Worm (Caenorhabditis elegans): ENCODE measurements around the gene subs-4.

Gene subs-4

DNA sequence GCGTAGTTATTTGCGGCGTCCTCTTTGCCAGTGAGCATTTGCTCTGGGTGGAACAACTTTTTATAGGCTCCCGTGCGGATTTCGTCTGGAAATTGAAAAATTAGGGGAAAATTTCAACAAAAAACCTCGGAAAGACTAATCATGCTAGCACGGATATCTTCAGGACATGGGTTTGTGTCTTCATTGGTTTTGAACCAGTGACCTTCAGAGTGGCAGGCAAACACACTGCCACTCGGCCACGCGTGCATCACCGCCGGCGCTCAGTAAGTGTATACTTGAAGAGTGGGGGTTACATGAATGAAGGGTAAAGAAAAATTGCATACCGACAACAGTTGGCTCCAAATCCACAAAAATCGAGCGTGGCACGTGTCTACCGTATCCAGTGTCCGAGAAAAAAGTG, 10.8 kb upstream of the subs-4 start (continued):
- no peak for TF ChIP-seq php-3 (GFP tag; IDR thresholded peaks at IDR 0.05)
- TF ChIP-seq madf-9 (GFP tag; conservative IDR thresholded peaks at IDR 0.05): peak; percentile 64; the same call in 1 of the 2 replicates
- peak; percentile 59 for TF ChIP-seq lir-3 (tag; optimal IDR thresholded peaks at IDR 0.05)
- TF ChIP-seq ceh-32 (tag; optimal IDR thresholded peaks at IDR 0.05; ENCODE audit: poor library complexity): no peak
- TF ChIP-seq F44E2.7 (GFP tag; IDR thresholded peaks at IDR 0.05): peak; percentile 82; the same call in 1 of the 2 replicates
- no peak for TF ChIP-seq hlh-30 (tag; optimal IDR thresholded peaks at IDR 0.05; ENCODE audit: insufficient read depth)
- TF ChIP-seq nhr-25 (tag; optimal IDR thresholded peaks at IDR 0.05; ENCODE audit: borderline replicate concordance, insufficient read depth): no peak
- no peak for TF ChIP-seq zip-2 (tag; optimal IDR thresholded peaks at IDR 0.05)
- peak; percentile 66; the same call in 1 of the 2 replicates for TF ChIP-seq ceh-44 (GFP tag; IDR thresholded peaks at IDR 0.05)
- TF ChIP-seq fos-1 (tag; optimal IDR thresholded peaks at IDR 0.05): no peak
- TF ChIP-seq fkh-10 (GFP tag; optimal IDR thresholded peaks at IDR 0.05): no peak
- peak; percentile 67; the same call in 1 of the 2 replicates for TF ChIP-seq ceh-20 (GFP tag; IDR thresholded peaks at IDR 0.05)
- TF ChIP-seq hlh-11 (tag; optimal IDR thresholded peaks at IDR 0.05): peak; percentile 59
- no peak for TF ChIP-seq ces-1 (GFP tag; optimal IDR thresholded peaks at IDR 0.05)
- TF ChIP-seq dmd-8 (GFP tag; IDR thresholded peaks at IDR 0.05): peak; percentile 88
- no peak for TF ChIP-seq F10B5.3 (tag; optimal IDR thresholded peaks at IDR 0.05)
- TF ChIP-seq nhr-237 (tag; optimal IDR thresholded peaks at IDR 0.05): no peak
- TF ChIP-seq nhr-111 (GFP tag; optimal IDR thresholded peaks at IDR 0.05): peak; percentile 79
- TF ChIP-seq tra-1 (GFP tag; IDR thresholded peaks at IDR 0.05): 0 out of 2 replicates have a peak, but pooled peaks have one; percentile 64
- TF ChIP-seq ceh-82 (tag; optimal IDR thresholded peaks at IDR 0.05): no peak
- TF ChIP-seq lin-38 (GFP tag; IDR thresholded peaks at IDR 0.05): peak; percentile 79
- peak; percentile 79 for TF ChIP-seq mxl-3 (GFP tag; optimal IDR thresholded peaks at IDR 0.05)
- TF ChIP-seq dve-1 (tag; optimal IDR thresholded peaks at IDR 0.05; ENCODE audit: insufficient read depth): peak; percentile 61
- no peak for TF ChIP-seq zag-1 (tag; optimal IDR thresholded peaks at IDR 0.05)
- TF ChIP-seq sdz-12 (GFP tag; optimal IDR thresholded peaks at IDR 0.05): peak; percentile 43
- TF ChIP-seq lin-39 (tag; optimal IDR thresholded peaks at IDR 0.05): no peak
- peak; percentile 35 for TF ChIP-seq F37D6.2 (tag; optimal IDR thresholded peaks at IDR 0.05)
- no peak for TF ChIP-seq mdl-1 (tag; optimal IDR thresholded peaks at IDR 0.05)
- TF ChIP-seq lin-29 (GFP tag; IDR thresholded peaks at IDR 0.05): 0 out of 2 replicates have a peak, but pooled peaks have one; percentile 31
- peak; percentile 83 for TF ChIP-seq F26F4.8 (GFP tag; conservative IDR thresholded peaks at IDR 0.05)
- TF ChIP-seq hmg-1.1 (GFP tag; IDR thresholded peaks at IDR 0.05): peak; percentile 89
- TF ChIP-seq madf-5 (GFP tag; IDR thresholded peaks at IDR 0.05): peak in 1 of 2 experiments; percentile 54; a peak in 1 of 4 replicates
- peak; percentile 45 for TF ChIP-seq spr-3 (GFP tag; optimal IDR thresholded peaks at IDR 0.05)
- TF ChIP-seq nhr-77 (tag; optimal IDR thresholded peaks at IDR 0.05): no peak
- TF ChIP-seq vab-7 (GFP tag; IDR thresholded peaks at IDR 0.05): peak; percentile 74
- TF ChIP-seq ZK546.5 (tag; optimal IDR thresholded peaks at IDR 0.05): no peak
- peak; percentile 19 for TF ChIP-seq spr-1 (tag; optimal IDR thresholded peaks at IDR 0.05)
- TF ChIP-seq lim-7 (GFP tag; IDR thresholded peaks at IDR 0.05): peak; percentile 94
- no peak for TF ChIP-seq nhr-28 (tag; optimal IDR thresholded peaks at IDR 0.05)
- TF ChIP-seq ceh-28 (tag; optimal IDR thresholded peaks at IDR 0.05): no peak
- peak; percentile 70 for TF ChIP-seq rbr-2 (tag; optimal IDR thresholded peaks at IDR 0.05)
- peak; percentile 64; the same call in 1 of the 2 replicates for TF ChIP-seq zfp-3 (GFP tag; conservative IDR thresholded peaks at IDR 0.05)
- peak; percentile 84 for TF ChIP-seq gei-8 (GFP tag; optimal IDR thresholded peaks at IDR 0.05)
- peak; percentile 81; the same call in 1 of the 2 replicates for TF ChIP-seq mxl-2 (GFP tag; conservative IDR thresholded peaks at IDR 0.05)
- no peak for TF ChIP-seq ztf-11 (tag; optimal IDR thresholded peaks at IDR 0.05)
- TF ChIP-seq egl-27 (tag; optimal IDR thresholded peaks at IDR 0.05): no peak
- no peak for TF ChIP-seq R02D3.7 (tag; optimal IDR thresholded peaks at IDR 0.05)
- TF ChIP-seq zip-11 (GFP tag; IDR thresholded peaks at IDR 0.05): no peak
- TF ChIP-seq dmd-6 (GFP tag; IDR thresholded peaks at IDR 0.05): peak; percentile 66
- TF ChIP-seq hif-1 (tag; optimal IDR thresholded peaks at IDR 0.05): peak in 1 of 2 experiments; percentile 39
